Worm (Caenorhabditis elegans): Measurements from ENCODE around the gene Y17G9B.8.
A peak's percentile ranks its signal among the peaks of the same experiment; 100 is the strongest.
"Not testable (repeated sequence)": the region's sequence is repeated elsewhere in the genome, so short reads cannot be mapped to it uniquely, and the experiment has no call there.

- not testable (repeated sequence) for TF ChIP-seq unc-62 (GFP tag; optimal IDR thresholded peaks at IDR 0.05 in 1 of 2); unc-62 (tag; optimal IDR thresholded peaks at IDR 0.05); nhr-237 (tag; optimal IDR thresholded peaks at IDR 0.05); zag-1 (tag; optimal IDR thresholded peaks at IDR 0.05); pqm-1 (tag; optimal IDR thresholded peaks at IDR 0.05); hlh-30 (tag; optimal IDR thresholded peaks at IDR 0.05; ENCODE audit: insufficient read depth); ceh-82 (tag; optimal IDR thresholded peaks at IDR 0.05); lin-13 (GFP tag; optimal IDR thresholded peaks at IDR 0.05)
- peak; percentile 95 for TF ChIP-seq php-3 (GFP tag; IDR thresholded peaks at IDR 0.05)
- TF ChIP-seq mes-2 (tag; optimal IDR thresholded peaks at IDR 0.05; ENCODE audit: poor library complexity, severe bottlenecking): peak; percentile 72
- TF ChIP-seq vab-7 (GFP tag; IDR thresholded peaks at IDR 0.05): peak; percentile 89
These were observed 38.1 kb downstream of the Y17G9B.8 start for ce11 chrIV:4720522-4720921.

Measured in whole organism, L4 larva.